Worm (Caenorhabditis elegans) whole organism, L1 larva: ENCODE data around the gene math-26.

ENCODE experiments used
- mep-1 ChIP-seq: fragments of 150-350 bp; optimal IDR thresholded peaks from 2 replicates; lab custom pipeline; 2014; ENCODE audit warnings: missing biosample characterization, missing genetic modification characterization
- nhr-12 ChIP-seq: sonication (generic microtip); optimal IDR thresholded peaks from 2 replicates; lab custom pipeline; 2017; ENCODE audit warnings: missing biosample characterization, missing genetic modification characterization
- nhr-77 ChIP-seq: fragments of 150-350 bp; optimal IDR thresholded peaks from 2 replicates; lab custom pipeline; 2014; ENCODE audit warnings: missing biosample characterization, missing genetic modification characterization
- skn-1 ChIP-seq: fragments of 150-350 bp; optimal IDR thresholded peaks from 2 replicates; lab custom pipeline; 2014; ENCODE audit warnings: missing biosample characterization, missing genetic modification characterization
- ztf-11 ChIP-seq, 2 experiments: sonication (generic microtip); optimal IDR thresholded peaks; 2 replicates each; lab custom pipeline; 2016 to 2017; ENCODE audit warnings: missing genetic modification characterization in 2 of 2, missing biosample characterization in 1 of 2, missing compliant biosample characterization in 1 of 2

ce11 chrII:1744183-1744582 is 27.3 kb upstream of the math-26 start, which contains the start of gene clec-19:
- TF ChIP-seq skn-1 (tag; lab: Kevin White, UChicago) = no peak
- no peak for TF ChIP-seq nhr-12 (tag; lab: Kevin White, UChicago)
- no peak for TF ChIP-seq ztf-11 (tag; optimal IDR thresholded peaks at IDR 0.05; lab: Kevin White, UChicago)
- TF ChIP-seq mep-1 (tag; lab: Kevin White, UChicago) = no peak
- TF ChIP-seq nhr-77 (tag; lab: Kevin White, UChicago) = no peak
